Worm (Caenorhabditis elegans) whole organism, L4 larva: ENCODE measurements around the gene tbb-2.
A peak's percentile ranks its signal among the peaks of the same experiment; 100 is the strongest.

Source experiments
- D1046.2 ChIP-seq: fragments of 200-800 bp; sonication (Bioruptor generic); IDR thresholded peaks from 2 replicates; pipeline ENCODE4 v1.3.6; 2022; ENCODE audit warnings: missing genetic modification characterization, missing compliant biosample characterization
- F10B5.3 ChIP-seq: sonication (generic microtip); optimal IDR thresholded peaks from 2 replicates; lab custom pipeline; 2016; ENCODE audit warnings: mild to moderate bottlenecking, missing genetic modification characterization, missing compliant biosample characterization
- F37D6.2 ChIP-seq: sonication (generic microtip); optimal IDR thresholded peaks from 2 replicates; lab custom pipeline; 2016; ENCODE audit warnings: mild to moderate bottlenecking, missing genetic modification characterization, missing compliant biosample characterization
- F44E2.7 ChIP-seq: fragments of 200-800 bp; sonication (Bioruptor generic); IDR thresholded peaks from 2 replicates; pipeline ENCODE4 v2.1.2; 2022; ENCODE audit warnings: missing genetic modification characterization, missing compliant biosample characterization
- Y105C5A.15 ChIP-seq: fragments of 200-800 bp; sonication (Bioruptor generic); IDR thresholded peaks from 2 replicates; pipeline ENCODE4 v1.3.6; 2022; ENCODE audit warnings: missing genetic modification characterization, missing compliant biosample characterization
- aha-1 ChIP-seq: fragments of 150-350 bp; peaks from one replicate; lab custom pipeline; 2014; ENCODE audit warnings: missing biosample characterization, missing genetic modification characterization
- ama-1 ChIP-seq: fragments of 150-350 bp; optimal IDR thresholded peaks from 2 replicates; lab custom pipeline; 2014; ENCODE audit warnings: inconsistent platforms, mixed read lengths
- ceh-20 ChIP-seq: fragments of 200-800 bp; sonication (Bioruptor generic); IDR thresholded peaks from 2 replicates; pipeline ENCODE4 v1.3.6; 2022; ENCODE audit warnings: missing genetic modification reagents, missing genetic modification characterization, missing compliant biosample characterization
- ceh-28 ChIP-seq: fragments of 150-350 bp; optimal IDR thresholded peaks from 2 replicates; lab custom pipeline; 2014; ENCODE audit warnings: missing biosample characterization, missing genetic modification reagents, missing genetic modification characterization
- ceh-44 ChIP-seq: fragments of 200-800 bp; sonication (Bioruptor generic); IDR thresholded peaks from 2 replicates; pipeline ENCODE4 v1.3.6; 2022; ENCODE audit warnings: missing genetic modification reagents, missing genetic modification characterization, missing compliant biosample characterization
- ceh-82 ChIP-seq: sonication (generic microtip); optimal IDR thresholded peaks from 2 replicates; lab custom pipeline; 2017; ENCODE audit warnings: missing biosample characterization, missing genetic modification characterization
- daf-16 ChIP-seq, 3 experiments: sonication (generic microtip); optimal IDR thresholded peaks; 2 replicates each; lab custom pipeline; 2016 to 2017; ENCODE audit warnings: missing genetic modification characterization in 3 of 3, missing genetic modification reagents in 3 of 3, mild to moderate bottlenecking in 2 of 3, missing compliant biosample characterization in 2 of 3, missing biosample characterization in 1 of 3, moderate library complexity in 1 of 3
- daf-8 ChIP-seq: fragments of 200-800 bp; sonication (Bioruptor generic); IDR thresholded peaks from 2 replicates; pipeline ENCODE4 v1.3.6; 2022; ENCODE audit warnings: missing genetic modification characterization, missing compliant biosample characterization
- dve-1 ChIP-seq: sonication (generic microtip); optimal IDR thresholded peaks from 2 replicates; lab custom pipeline; 2017; ENCODE audit warnings: antibody characterized with exemption, mild to moderate bottlenecking, missing genetic modification characterization, missing compliant biosample characterization; ENCODE audit not compliant: insufficient read depth
- egl-43 ChIP-seq: fragments of 200-800 bp; sonication (Bioruptor generic); IDR thresholded peaks from 2 replicates; pipeline ENCODE4 v1.3.6; 2022; ENCODE audit warnings: missing genetic modification reagents, missing genetic modification characterization, missing compliant biosample characterization
- fkh-10 ChIP-seq: fragments of 150-350 bp; optimal IDR thresholded peaks from 2 replicates; lab custom pipeline; 2014; ENCODE audit warnings: missing biosample characterization, missing genetic modification reagents, missing genetic modification characterization
- hif-1 ChIP-seq, 2 experiments: sonication (generic microtip); optimal IDR thresholded peaks; 2 replicates each; lab custom pipeline; 2016 to 2017; ENCODE audit warnings: missing compliant biosample characterization in 2 of 2, missing genetic modification characterization in 2 of 2, missing genetic modification reagents in 2 of 2, missing genotype in 2 of 2, mild to moderate bottlenecking in 1 of 2
- hlh-11 ChIP-seq: fragments of 200-800 bp; sonication (Bioruptor generic); optimal IDR thresholded peaks from 2 replicates; lab custom pipeline; 2018; ENCODE audit warnings: mild to moderate bottlenecking, missing genetic modification characterization, missing compliant biosample characterization
- hlh-30 ChIP-seq: sonication (generic microtip); optimal IDR thresholded peaks from 2 replicates; lab custom pipeline; 2017; ENCODE audit warnings: antibody characterized with exemption, mild to moderate bottlenecking, missing genetic modification characterization, missing compliant biosample characterization; ENCODE audit not compliant: insufficient read depth
- hmg-1.1 ChIP-seq: fragments of 200-800 bp; sonication (Bioruptor generic); IDR thresholded peaks from 2 replicates; pipeline ENCODE4 v1.3.6; 2022; ENCODE audit warnings: missing genetic modification reagents, missing genetic modification characterization, missing compliant biosample characterization
- lsy-2 ChIP-seq, 2 experiments: fragments of 150-350 bp in 1 of 2; sonication (generic microtip) in 1 of 2; optimal IDR thresholded peaks; 2 replicates each; lab custom pipeline; 2014 to 2017; ENCODE audit warnings: missing biosample characterization in 2 of 2, missing genetic modification characterization in 2 of 2
- madf-5 ChIP-seq, 2 experiments: fragments of 200-800 bp; sonication (Bioruptor generic); IDR thresholded peaks; 2 replicates each; pipeline ENCODE4 v1.3.6; 2022; ENCODE audit warnings: missing compliant biosample characterization in 2 of 2, missing genetic modification characterization in 2 of 2
- madf-9 ChIP-seq: fragments of 200-800 bp; sonication (Bioruptor generic); conservative IDR thresholded peaks from 2 replicates; pipeline ENCODE4 v1.3.6; 2022; ENCODE audit warnings: missing genetic modification reagents, missing genetic modification characterization, missing compliant biosample characterization
- mdl-1 ChIP-seq, 2 experiments: fragments of 150-350 bp in 1 of 2; sonication (generic microtip) in 1 of 2; optimal IDR thresholded peaks; 2 replicates each; lab custom pipeline; 2014 to 2017; ENCODE audit warnings: missing biosample characterization in 2 of 2, missing genetic modification characterization in 2 of 2
- mdt-29 ChIP-seq: fragments of 200-800 bp; sonication (Bioruptor generic); IDR thresholded peaks from 2 replicates; pipeline ENCODE4 v1.3.6; 2022; ENCODE audit warnings: missing genetic modification reagents, missing genetic modification characterization, missing compliant biosample characterization
- mep-1 ChIP-seq: fragments of 150-350 bp; sonication (generic microtip); optimal IDR thresholded peaks from 3 replicates; lab custom pipeline; 2014; ENCODE audit warnings: missing biosample characterization, missing genetic modification characterization
- mxl-2 ChIP-seq: fragments of 200-800 bp; sonication (Bioruptor generic); conservative IDR thresholded peaks from 2 replicates; pipeline ENCODE4 v1.3.6; 2022; ENCODE audit warnings: missing genetic modification reagents, missing genetic modification characterization, missing compliant biosample characterization
- mxl-3 ChIP-seq: fragments of 200-800 bp; sonication (Bioruptor generic); optimal IDR thresholded peaks from 2 replicates; lab custom pipeline; 2018; ENCODE audit warnings: mild to moderate bottlenecking, missing genetic modification characterization, missing compliant biosample characterization
- nhr-11 ChIP-seq: fragments of 150-350 bp; optimal IDR thresholded peaks from 2 replicates; lab custom pipeline; 2014; ENCODE audit warnings: missing biosample characterization, missing genetic modification characterization
- nhr-237 ChIP-seq: sonication (generic microtip); optimal IDR thresholded peaks from 2 replicates; lab custom pipeline; 2017; ENCODE audit warnings: missing biosample characterization, missing genetic modification characterization
- nhr-28 ChIP-seq: fragments of 150-350 bp; optimal IDR thresholded peaks from 2 replicates; lab custom pipeline; 2014; ENCODE audit warnings: missing biosample characterization, missing genetic modification characterization
- nhr-48 ChIP-seq: sonication (generic microtip); optimal IDR thresholded peaks from 2 replicates; lab custom pipeline; 2016; ENCODE audit warnings: mild to moderate bottlenecking, missing genetic modification characterization, missing compliant biosample characterization
- nhr-6 ChIP-seq: fragments of 150-350 bp; optimal IDR thresholded peaks from 2 replicates; lab custom pipeline; 2014; ENCODE audit warnings: missing biosample characterization, missing genetic modification characterization
- nhr-77 ChIP-seq: fragments of 150-350 bp; optimal IDR thresholded peaks from 2 replicates; lab custom pipeline; 2014; ENCODE audit warnings: missing biosample characterization, missing genetic modification characterization
- pha-4 ChIP-seq, 2 experiments: fragments of 150-350 bp in 1 of 2; fragments of 200-800 bp in 1 of 2; sonication (Bioruptor generic) in 1 of 2; IDR thresholded peaks in 1 of 2; optimal IDR thresholded peaks in 1 of 2; 2 replicates each; pipeline versions ENCODE4 v1.3.6 to Lab custom; 2014 to 2022; ENCODE audit warnings: missing genetic modification characterization in 2 of 2, missing genetic modification reagents in 2 of 2, missing biosample characterization in 1 of 2, missing compliant biosample characterization in 1 of 2
- rbr-2 ChIP-seq: sonication (generic microtip); optimal IDR thresholded peaks from 2 replicates; lab custom pipeline; 2016; ENCODE audit warnings: missing genotype, missing genetic modification characterization, missing compliant biosample characterization
- set-16 ChIP-seq: fragments of 200-800 bp; sonication (Bioruptor generic); IDR thresholded peaks from 2 replicates; pipeline ENCODE4 v1.3.6; 2022; ENCODE audit warnings: missing genetic modification reagents, missing genetic modification characterization, missing compliant biosample characterization
- snpc-1.2 ChIP-seq: fragments of 200-800 bp; sonication (Bioruptor generic); IDR thresholded peaks from 2 replicates; pipeline ENCODE4 v1.3.6; 2022; ENCODE audit warnings: missing genetic modification reagents, missing genetic modification characterization, missing compliant biosample characterization
- unc-130 ChIP-seq: sonication (generic microtip); optimal IDR thresholded peaks from 2 replicates; lab custom pipeline; 2016; ENCODE audit warnings: missing genetic modification reagents, missing genetic modification characterization, missing compliant biosample characterization
- unc-62 ChIP-seq, 3 experiments: fragments of 150-350 bp in 1 of 3; sonication (generic microtip); optimal IDR thresholded peaks in 2 of 3; peaks in 1 of 3; 1 replicate in 1 of 3; 2 replicates in 2 of 3; lab custom pipeline; 2014 to 2017; ENCODE audit warnings: missing biosample characterization in 3 of 3, missing genetic modification characterization in 3 of 3, missing genetic modification reagents in 3 of 3, missing genotype in 1 of 3
- zag-1 ChIP-seq: fragments of 150-350 bp; optimal IDR thresholded peaks from 2 replicates; lab custom pipeline; 2014; ENCODE audit warnings: missing biosample characterization, missing genetic modification characterization
- zfp-2 ChIP-seq: sonication (generic microtip); optimal IDR thresholded peaks from 2 replicates; lab custom pipeline; 2016; ENCODE audit warnings: mild to moderate bottlenecking, missing genetic modification characterization, missing compliant biosample characterization
- zip-11 ChIP-seq: fragments of 200-800 bp; sonication (Bioruptor generic); IDR thresholded peaks from 2 replicates; pipeline ENCODE4 v1.3.6; 2022; ENCODE audit warnings: missing genetic modification characterization, missing compliant biosample characterization
- ztf-7 ChIP-seq: fragments of 150-350 bp; optimal IDR thresholded peaks from 2 replicates; lab custom pipeline; 2014; ENCODE audit warnings: missing biosample characterization, missing genetic modification characterization

Gene tbb-2

ce11 chrIII:3991362-3991761 lies 26.1 kb downstream of the tbb-2 start:
- no peak for TF ChIP-seq hlh-11
- no peak for TF ChIP-seq D1046.2 (GFP tag; lab: Robert Waterston, UW)
- no peak for TF ChIP-seq zag-1 (tag; lab: Kevin White, UChicago)
- TF ChIP-seq zfp-2: no peak
- no peak for TF ChIP-seq unc-130 (GFP tag; lab: Kevin White, UChicago)
- TF ChIP-seq ceh-28: no peak
- no peak for TF ChIP-seq ama-1
- TF ChIP-seq hif-1 (tag; optimal IDR thresholded peaks at IDR 0.05; lab: Kevin White, UChicago): no peak
- no peak for TF ChIP-seq ztf-7 (tag; lab: Kevin White, UChicago)
- no peak for TF ChIP-seq mdt-29
- TF ChIP-seq snpc-1.2 (GFP tag; lab: Robert Waterston, UW): no peak
- TF ChIP-seq nhr-48 (tag; lab: Kevin White, UChicago): no peak
- TF ChIP-seq fkh-10 (GFP tag; lab: Kevin White, UChicago): no peak
- no peak for TF ChIP-seq mxl-2
- no peak for TF ChIP-seq nhr-28
- no peak for TF ChIP-seq nhr-6 (tag; lab: Kevin White, UChicago)
- no peak for TF ChIP-seq F10B5.3 (tag; lab: Kevin White, UChicago)
- no peak for TF ChIP-seq ceh-44 (GFP tag; lab: Robert Waterston, UW)

- TF ChIP-seq zip-11 (GFP tag; lab: Robert Waterston, UW) (no peak), ceh-82 (no peak), set-16 (GFP tag; lab: Robert Waterston, UW) (peak; percentile 39; the same call in 1 of the 2 replicates), ztf-7 (tag; lab: Kevin White, UChicago) (no peak), nhr-237 (tag; lab: Kevin White, UChicago) (no peak)
Observed at ce11 chrIII:3987759-3988158, 29.7 kb downstream of the tbb-2 start, which contains the start of gene C36E8.6. Gene C36E8.6 (plus strand): TSS chrIII:3988059.

- TF ChIP-seq madf-5 (GFP tag; IDR thresholded peaks at IDR 0.05; lab: Robert Waterston, UW): no peak
- TF ChIP-seq unc-62 (GFP tag; optimal IDR thresholded peaks at IDR 0.05 in 1 of 2; lab: Kevin White, UChicago): peak in 1 of 2 experiments; percentile 93
- no peak for TF ChIP-seq unc-62 (tag; optimal IDR thresholded peaks at IDR 0.05; lab: Kevin White, UChicago)
Observed at ce11 chrIII:3986368-3986767, 31.1 kb downstream of the tbb-2 start, which contains the start of gene Y1A5A.1. Gene Y1A5A.1 (minus strand): TSS chrIII:3986661.

- no peak for TF ChIP-seq F10B5.3 (tag; lab: Kevin White, UChicago)
- peak; percentile 43 for TF ChIP-seq mep-1 (tag; lab: Kevin White, UChicago)
- peak; percentile 55; the same call in 1 of the 2 replicates for TF ChIP-seq pha-4 (GFP tag; IDR thresholded peaks at IDR 0.05; lab: Robert Waterston, UW)
- no peak for TF ChIP-seq pha-4 (tag; optimal IDR thresholded peaks at IDR 0.05; lab: Kevin White, UChicago)
- TF ChIP-seq egl-43 (GFP tag; lab: Robert Waterston, UW): 0 out of 2 replicates have a peak, but pooled peaks have one; percentile 27
- peak; percentile 72 for TF ChIP-seq set-16 (GFP tag; lab: Robert Waterston, UW)
- peak; percentile 31 for TF ChIP-seq F37D6.2 (tag; lab: Kevin White, UChicago)
- no peak for TF ChIP-seq ama-1
- TF ChIP-seq fkh-10 (GFP tag; lab: Kevin White, UChicago): no peak
- peak; percentile 70 for TF ChIP-seq hlh-11
- peak; percentile 56 for TF ChIP-seq hmg-1.1
- no peak for TF ChIP-seq nhr-48 (tag; lab: Kevin White, UChicago)
- TF ChIP-seq hlh-30 (tag; lab: Kevin White, UChicago): peak; percentile 66
- TF ChIP-seq dve-1 (tag; lab: Kevin White, UChicago): no peak
- TF ChIP-seq Y105C5A.15 (GFP tag; lab: Robert Waterston, UW): no peak
- no peak for TF ChIP-seq nhr-77 (tag; lab: Kevin White, UChicago)
- TF ChIP-seq mxl-3 (GFP tag; lab: Kevin White, UChicago): peak; percentile 75
- TF ChIP-seq daf-16 (GFP tag; optimal IDR thresholded peaks at IDR 0.05; lab: Kevin White, UChicago): peak in 1 of 2 experiments; percentile 94
- TF ChIP-seq daf-16 (tag; optimal IDR thresholded peaks at IDR 0.05; lab: Kevin White, UChicago): no peak
- peak in 1 of 2 experiments; percentile 18 for TF ChIP-seq lsy-2 (tag; optimal IDR thresholded peaks at IDR 0.05; lab: Kevin White, UChicago)
- TF ChIP-seq nhr-11 (tag; lab: Kevin White, UChicago): peak; percentile 39
- no peak for TF ChIP-seq F44E2.7 (GFP tag; lab: Robert Waterston, UW)
- no peak for TF ChIP-seq daf-8
- TF ChIP-seq aha-1 (tag; lab: Kevin White, UChicago): peak; percentile 70
- peak; percentile 76 for TF ChIP-seq rbr-2 (tag; lab: Kevin White, UChicago)
- TF ChIP-seq ceh-20 (GFP tag; lab: Robert Waterston, UW): no peak
- TF ChIP-seq mdl-1 (tag; optimal IDR thresholded peaks at IDR 0.05; lab: Kevin White, UChicago): peak; percentile 75 to 86
- TF ChIP-seq D1046.2 (GFP tag; lab: Robert Waterston, UW): no peak
- TF ChIP-seq hif-1 (tag; optimal IDR thresholded peaks at IDR 0.05; lab: Kevin White, UChicago): peak in 1 of 2 experiments; percentile 52
- peak; percentile 86 for TF ChIP-seq madf-9
Observed at ce11 chrIII:3984049-3984484, 33.4 kb downstream of the tbb-2 start.
